Worm (Caenorhabditis elegans) whole organism, L4 larva: ENCODE measurements around the gene T24D5.4.

Experiments
- ama-1 ChIP-seq: fragments of 150-350 bp; optimal IDR thresholded peaks from 2 replicates; lab custom pipeline; 2014; ENCODE audit warnings: inconsistent platforms, mixed read lengths
- ces-1 ChIP-seq: fragments of 150-350 bp; sonication (generic microtip); optimal IDR thresholded peaks from 4 replicates; lab custom pipeline; 2014; ENCODE audit warnings: missing biosample characterization, missing genetic modification reagents, missing genetic modification characterization
- dve-1 ChIP-seq: sonication (generic microtip); optimal IDR thresholded peaks from 2 replicates; lab custom pipeline; 2017; ENCODE audit warnings: antibody characterized with exemption, mild to moderate bottlenecking, missing genetic modification characterization, missing compliant biosample characterization; ENCODE audit not compliant: insufficient read depth
- gei-8 ChIP-seq: fragments of 200-800 bp; sonication (Bioruptor generic); optimal IDR thresholded peaks from 2 replicates; lab custom pipeline; 2018; ENCODE audit warnings: mild to moderate bottlenecking, missing genetic modification characterization, missing compliant biosample characterization
- jun-1 ChIP-seq: fragments of 150-350 bp; optimal IDR thresholded peaks from 2 replicates; lab custom pipeline; 2014; ENCODE audit warnings: missing biosample characterization, missing genetic modification reagents, missing genetic modification characterization
- lin-15B ChIP-seq: fragments of 150-350 bp; sonication (generic microtip); optimal IDR thresholded peaks from 3 replicates; lab custom pipeline; 2014; ENCODE audit warnings: missing biosample characterization, missing genetic modification characterization
- lsy-2 ChIP-seq, 2 experiments: fragments of 150-350 bp in 1 of 2; sonication (generic microtip) in 1 of 2; optimal IDR thresholded peaks; 2 replicates each; lab custom pipeline; 2014 to 2017; ENCODE audit warnings: missing biosample characterization in 2 of 2, missing genetic modification characterization in 2 of 2
- nhr-237 ChIP-seq: sonication (generic microtip); optimal IDR thresholded peaks from 2 replicates; lab custom pipeline; 2017; ENCODE audit warnings: missing biosample characterization, missing genetic modification characterization
- nhr-25 ChIP-seq: sonication (generic microtip); optimal IDR thresholded peaks from 2 replicates; lab custom pipeline; 2017; ENCODE audit warnings: missing genetic modification characterization, mild to moderate bottlenecking, missing compliant biosample characterization, antibody characterized with exemption, moderate library complexity, borderline replicate concordance; ENCODE audit not compliant: insufficient read depth
- nhr-28 ChIP-seq: fragments of 150-350 bp; optimal IDR thresholded peaks from 2 replicates; lab custom pipeline; 2014; ENCODE audit warnings: missing biosample characterization, missing genetic modification characterization
- nhr-41 ChIP-seq: fragments of 200-800 bp; sonication (Bioruptor generic); IDR thresholded peaks from 2 replicates; pipeline ENCODE4 v1.3.6; 2022; ENCODE audit warnings: missing genetic modification reagents, missing genetic modification characterization, missing compliant biosample characterization
- unc-39 ChIP-seq: sonication (generic microtip); optimal IDR thresholded peaks from 2 replicates; lab custom pipeline; 2017; ENCODE audit warnings: missing biosample characterization, missing genetic modification characterization
- ztf-11 ChIP-seq: fragments of 150-350 bp; optimal IDR thresholded peaks from 2 replicates; lab custom pipeline; 2014; ENCODE audit warnings: missing biosample characterization, missing genetic modification characterization
- ztf-7 ChIP-seq: fragments of 150-350 bp; optimal IDR thresholded peaks from 2 replicates; lab custom pipeline; 2014; ENCODE audit warnings: missing biosample characterization, missing genetic modification characterization

DNA sequence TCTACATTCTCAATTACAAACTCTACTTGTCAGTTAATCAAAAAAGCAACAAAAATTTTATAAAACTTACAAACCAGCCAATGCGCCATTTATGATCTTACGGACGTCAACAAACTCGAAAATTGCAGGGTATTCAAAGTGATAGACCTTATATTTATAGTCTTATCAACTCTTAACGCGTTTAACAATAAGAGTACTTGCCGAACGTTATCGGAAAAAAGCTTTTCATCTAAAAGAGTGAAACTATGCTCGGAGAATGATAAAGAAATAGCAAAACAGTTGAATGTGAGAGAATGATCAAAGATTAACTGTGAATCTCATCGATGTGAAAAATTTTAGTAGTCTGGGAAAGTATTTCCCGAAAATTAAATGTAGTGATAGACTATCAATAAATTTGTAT lies 1.0 kb upstream of the T24D5.4 start:
- TF ChIP-seq ama-1 (lab: Kevin White, UChicago), result no peak
- TF ChIP-seq lin-15B (tag; lab: Kevin White, UChicago), result no peak
- TF ChIP-seq nhr-25, result no peak
- no peak for TF ChIP-seq lsy-2 (tag; optimal IDR thresholded peaks at IDR 0.05; lab: Kevin White, UChicago)
- peak; percentile 35 for TF ChIP-seq nhr-28 (tag; lab: Kevin White, UChicago)
- TF ChIP-seq ztf-7 (tag; lab: Kevin White, UChicago), result no peak
- no peak for TF ChIP-seq ces-1 (GFP tag; lab: Kevin White, UChicago)
- TF ChIP-seq unc-39 (tag; lab: Kevin White, UChicago), result no peak
- TF ChIP-seq nhr-237 (tag; lab: Kevin White, UChicago), result no peak
- TF ChIP-seq jun-1 (tag; lab: Kevin White, UChicago), result no peak
- TF ChIP-seq ztf-11 (tag; lab: Kevin White, UChicago), result no peak
- TF ChIP-seq nhr-41 (GFP tag; lab: Robert Waterston, UW), result no peak
- peak; percentile 41 for TF ChIP-seq dve-1 (tag; lab: Kevin White, UChicago)
- TF ChIP-seq gei-8 (GFP tag; lab: Kevin White, UChicago), result no peak
